Fruit fly (Drosophila melanogaster) whole organism, prepupa: ENCODE data around the gene CG10383.
A peak's percentile ranks its signal among the peaks of the same experiment; 100 is the strongest.

Source experiments
- Blimp-1 ChIP-seq: fragments of 200-800 bp; sonication (Bioruptor generic); optimal IDR thresholded peaks from 3 replicates; lab custom pipeline; 2017; ENCODE audit warnings: missing biosample characterization, missing genetic modification characterization, mild to moderate bottlenecking, moderate library complexity, missing genetic modification reagents
- CG10669 ChIP-seq: fragments of 200-800 bp; sonication (Bioruptor generic); optimal IDR thresholded peaks from 3 replicates; lab custom pipeline; 2018; ENCODE audit warnings: missing biosample characterization, mild to moderate bottlenecking, missing genetic modification characterization, moderate library complexity
- CG15336 ChIP-seq: fragments of 200-800 bp; sonication (Bioruptor generic); IDR thresholded peaks from 2 replicates; pipeline ENCODE4 v1.3.6; 2022; ENCODE audit warnings: missing biosample characterization, missing genetic modification characterization
- CG16779 ChIP-seq: fragments of 200-800 bp; sonication (Bioruptor generic); optimal IDR thresholded peaks from 3 replicates; lab custom pipeline; 2017; ENCODE audit warnings: missing biosample characterization, mild to moderate bottlenecking, missing genetic modification characterization
- CG3032 ChIP-seq: fragments of 200-800 bp; optimal IDR thresholded peaks from 2 replicates; lab custom pipeline; 2019; ENCODE audit warnings: missing biosample characterization, mild to moderate bottlenecking, missing genetic modification characterization, moderate library complexity
- CG31627 ChIP-seq: fragments of 200-800 bp; sonication (Bioruptor generic); optimal IDR thresholded peaks from 3 replicates; lab custom pipeline; 2016; ENCODE audit warnings: missing biosample characterization, missing genetic modification characterization
- CG32006 ChIP-seq: fragments of 200-800 bp; sonication (Bioruptor generic); optimal IDR thresholded peaks from 3 replicates; lab custom pipeline; 2017; ENCODE audit warnings: missing biosample characterization, mild to moderate bottlenecking, missing genetic modification characterization
- CG34406 ChIP-seq: fragments of 200-800 bp; sonication (Bioruptor generic); optimal IDR thresholded peaks from 3 replicates; lab custom pipeline; 2016; ENCODE audit warnings: missing biosample characterization, missing genetic modification characterization
- CG3919 ChIP-seq: fragments of 200-800 bp; sonication (Bioruptor generic); optimal IDR thresholded peaks from 3 replicates; lab custom pipeline; 2016; ENCODE audit warnings: missing biosample characterization, missing genetic modification characterization
- CG4318 ChIP-seq: fragments of 200-800 bp; sonication (Bioruptor generic); optimal IDR thresholded peaks from 3 replicates; lab custom pipeline; 2017; ENCODE audit warnings: missing biosample characterization, mild to moderate bottlenecking, missing genetic modification characterization
- CG6163 ChIP-seq: fragments of 200-800 bp; sonication (Bioruptor generic); IDR thresholded peaks from 3 replicates; pipeline ENCODE4 v1.3.6; 2022; ENCODE audit warnings: missing biosample characterization, missing genetic modification characterization
- CG6276 ChIP-seq: fragments of 200-800 bp; sonication (Bioruptor generic); optimal IDR thresholded peaks from 2 replicates; lab custom pipeline; 2017; ENCODE audit warnings: missing biosample characterization, mild to moderate bottlenecking, missing genetic modification characterization
- CG6792 ChIP-seq: fragments of 200-800 bp; sonication (Bioruptor generic); optimal IDR thresholded peaks from 3 replicates; lab custom pipeline; 2016; ENCODE audit warnings: missing biosample characterization, missing genetic modification characterization
- CG6808 ChIP-seq: fragments of 200-800 bp; sonication (Bioruptor generic); optimal IDR thresholded peaks from 3 replicates; lab custom pipeline; 2017; ENCODE audit warnings: missing biosample characterization, missing genetic modification characterization, mild to moderate bottlenecking, moderate library complexity, missing genetic modification reagents
- CG6854 ChIP-seq: fragments of 200-800 bp; sonication (Bioruptor generic); optimal IDR thresholded peaks from 2 replicates; lab custom pipeline; 2017; ENCODE audit warnings: missing biosample characterization, mild to moderate bottlenecking, missing genetic modification characterization
- CG7368 ChIP-seq: fragments of 200-800 bp; sonication (Bioruptor generic); optimal IDR thresholded peaks from 3 replicates; lab custom pipeline; 2016; ENCODE audit warnings: missing biosample characterization, missing genetic modification characterization
- CG8319 ChIP-seq: fragments of 200-800 bp; sonication (Bioruptor generic); optimal IDR thresholded peaks from 3 replicates; lab custom pipeline; 2016; ENCODE audit warnings: missing biosample characterization, missing genetic modification characterization
- CG8632 ChIP-seq: fragments of 200-800 bp; sonication (Bioruptor generic); optimal IDR thresholded peaks from 3 replicates; lab custom pipeline; 2016; ENCODE audit warnings: missing biosample characterization, missing genetic modification characterization
- CG9139 ChIP-seq: fragments of 200-800 bp; sonication (Bioruptor generic); optimal IDR thresholded peaks from 3 replicates; lab custom pipeline; 2017; ENCODE audit warnings: missing biosample characterization, mild to moderate bottlenecking, missing genetic modification characterization
- Eip75B ChIP-seq: fragments of 200-800 bp; sonication (Bioruptor generic); optimal IDR thresholded peaks from 3 replicates; lab custom pipeline; 2016; ENCODE audit warnings: missing biosample characterization, missing genetic modification characterization
- Eip78C ChIP-seq: fragments of 200-800 bp; sonication (Bioruptor generic); peaks from one replicate; lab custom pipeline; 2016; ENCODE audit warnings: missing biosample characterization, missing genetic modification characterization
- Ets21C ChIP-seq: fragments of 200-800 bp; sonication (Bioruptor generic); optimal IDR thresholded peaks from 3 replicates; lab custom pipeline; 2016; ENCODE audit warnings: missing biosample characterization, missing genetic modification characterization
- Gug ChIP-seq: fragments of 200-800 bp; sonication (Bioruptor generic); IDR thresholded peaks from 2 replicates; pipeline ENCODE4 v1.3.6; 2022; ENCODE audit warnings: missing biosample characterization, missing genetic modification characterization
- Hr38 ChIP-seq: sonication (Bioruptor generic); optimal IDR thresholded peaks from 2 replicates; lab custom pipeline; 2016; ENCODE audit warnings: missing biosample characterization, missing genetic modification characterization
- Hr39 ChIP-seq: fragments of 200-800 bp; sonication (Bioruptor generic); optimal IDR thresholded peaks from 2 replicates; lab custom pipeline; 2016; ENCODE audit warnings: missing biosample characterization, missing genetic modification characterization
- Hr4 ChIP-seq: fragments of 200-800 bp; sonication (Bioruptor generic); optimal IDR thresholded peaks from 3 replicates; lab custom pipeline; 2016; ENCODE audit warnings: missing biosample characterization, missing genetic modification characterization
- Lpt ChIP-seq: fragments of 200-800 bp; sonication (Bioruptor generic); optimal IDR thresholded peaks from 3 replicates; lab custom pipeline; 2016; ENCODE audit warnings: missing biosample characterization, missing genetic modification characterization
- Met ChIP-seq: fragments of 200-800 bp; sonication (Bioruptor generic); optimal IDR thresholded peaks from 3 replicates; lab custom pipeline; 2016; ENCODE audit warnings: missing biosample characterization, missing genetic modification characterization
- Sox102F ChIP-seq: fragments of 200-800 bp; sonication (Bioruptor generic); optimal IDR thresholded peaks from 2 replicates; lab custom pipeline; 2016; ENCODE audit warnings: missing biosample characterization, mild to moderate bottlenecking, missing genetic modification characterization
- Sox14 ChIP-seq: fragments of 200-800 bp; sonication (Bioruptor generic); optimal IDR thresholded peaks from 3 replicates; lab custom pipeline; 2016; ENCODE audit warnings: missing biosample characterization, missing genetic modification characterization
- Sox15 ChIP-seq: fragments of 200-800 bp; sonication (Bioruptor generic); optimal IDR thresholded peaks from 3 replicates; lab custom pipeline; 2016; ENCODE audit warnings: missing biosample characterization, missing genetic modification characterization
- achi ChIP-seq: fragments of 200-800 bp; sonication (Bioruptor generic); optimal IDR thresholded peaks from 3 replicates; lab custom pipeline; 2016; ENCODE audit warnings: missing biosample characterization, missing genetic modification characterization
- cyc ChIP-seq: fragments of 200-800 bp; sonication (Bioruptor generic); optimal IDR thresholded peaks from 3 replicates; lab custom pipeline; 2016; ENCODE audit warnings: missing biosample characterization, missing genetic modification characterization
- dsx ChIP-seq: fragments of 200-800 bp; optimal IDR thresholded peaks from 3 replicates; lab custom pipeline; 2019; ENCODE audit warnings: missing biosample characterization, mild to moderate bottlenecking, missing genetic modification characterization, moderate library complexity; ENCODE audit not compliant: poor library complexity, severe bottlenecking
- eg ChIP-seq: fragments of 200-800 bp; sonication (Bioruptor generic); IDR thresholded peaks from 3 replicates; pipeline ENCODE4 v1.3.6; 2022; ENCODE audit warnings: missing biosample characterization, missing genetic modification characterization
- esn ChIP-seq: fragments of 200-800 bp; sonication (Bioruptor generic); optimal IDR thresholded peaks from 2 replicates; lab custom pipeline; 2016; ENCODE audit warnings: missing biosample characterization, mild to moderate bottlenecking, missing genetic modification characterization, moderate library complexity
- fd85E ChIP-seq: fragments of 200-800 bp; sonication (Bioruptor generic); optimal IDR thresholded peaks from 3 replicates; lab custom pipeline; 2016; ENCODE audit warnings: missing biosample characterization, missing genetic modification characterization
- fkh ChIP-seq: fragments of 200-800 bp; sonication (Bioruptor generic); optimal IDR thresholded peaks from 3 replicates; lab custom pipeline; 2017; ENCODE audit warnings: missing biosample characterization, mild to moderate bottlenecking, missing genetic modification characterization, moderate library complexity
- lz ChIP-seq: fragments of 200-800 bp; sonication (Bioruptor generic); optimal IDR thresholded peaks from 3 replicates; lab custom pipeline; 2016; ENCODE audit warnings: missing biosample characterization, missing genetic modification characterization
- net ChIP-seq: fragments of 200-800 bp; sonication (Bioruptor generic); optimal IDR thresholded peaks from 3 replicates; lab custom pipeline; 2016; ENCODE audit warnings: missing biosample characterization, missing genetic modification characterization
- pdm3 ChIP-seq: fragments of 200-800 bp; sonication (Bioruptor generic); optimal IDR thresholded peaks from 3 replicates; lab custom pipeline; 2016; ENCODE audit warnings: missing biosample characterization, missing genetic modification characterization
- salr ChIP-seq, 2 experiments: fragments of 200-800 bp; sonication (Bioruptor generic); optimal IDR thresholded peaks; 3 replicates each; lab custom pipeline; 2016 to 2018; ENCODE audit warnings: missing biosample characterization in 2 of 2, missing genetic modification characterization in 2 of 2, mild to moderate bottlenecking in 1 of 2
- spab ChIP-seq: fragments of 200-800 bp; sonication (Bioruptor generic); optimal IDR thresholded peaks from 2 replicates; lab custom pipeline; 2017; ENCODE audit warnings: missing biosample characterization, mild to moderate bottlenecking, missing genetic modification characterization, missing genetic modification reagents
- svp ChIP-seq: fragments of 200-800 bp; sonication (Bioruptor generic); peaks from one replicate; lab custom pipeline; 2016; ENCODE audit warnings: missing biosample characterization, missing genetic modification characterization
- vri ChIP-seq: fragments of 200-800 bp; sonication (Bioruptor generic); optimal IDR thresholded peaks from 3 replicates; lab custom pipeline; 2016; ENCODE audit warnings: missing biosample characterization, mild to moderate bottlenecking, missing genetic modification characterization

CG10383 gene

dm6 chr2L:18653328-18653675, 42.1 kb downstream of the CG10383 start (continued):
- peak; percentile 83 for TF ChIP-seq pdm3 (GFP tag; lab: Kevin White, UChicago)
- peak; percentile 85 for TF ChIP-seq dsx (GFP tag; lab: Kevin White, UChicago)
- TF ChIP-seq CG6854 (GFP tag; lab: Kevin White, UChicago) = no peak
- no peak for TF ChIP-seq fkh
- TF ChIP-seq cyc (GFP tag; lab: Kevin White, UChicago) = peak; percentile 94
- peak; percentile 90 for TF ChIP-seq Ets21C (GFP tag; lab: Kevin White, UChicago)
- TF ChIP-seq salr (GFP tag; optimal IDR thresholded peaks at IDR 0.05; lab: Kevin White, UChicago) = peak; percentile 43 to 62
- peak; percentile 76 for TF ChIP-seq CG6792 (GFP tag; lab: Kevin White, UChicago)
- TF ChIP-seq fd85E (GFP tag; lab: Kevin White, UChicago) = no peak
- peak; percentile 70 for TF ChIP-seq Sox15 (GFP tag; lab: Kevin White, UChicago)
- TF ChIP-seq CG4318 (GFP tag; lab: Kevin White, UChicago) = peak; percentile 29
- TF ChIP-seq Hr38 (GFP tag; lab: Kevin White, UChicago) = no peak
- TF ChIP-seq Hr4 (GFP tag; lab: Kevin White, UChicago) = peak; percentile 63
- peak; percentile 82 for TF ChIP-seq CG34406
- peak; percentile 61 for TF ChIP-seq CG8632 (GFP tag; lab: Kevin White, UChicago)
- peak; percentile 73 for TF ChIP-seq CG7368
- TF ChIP-seq CG10669 (GFP tag; lab: Kevin White, UChicago) = peak; percentile 85
- peak; percentile 97 for TF ChIP-seq Eip78C (GFP tag; lab: Kevin White, UChicago)
- peak; percentile 48 for TF ChIP-seq CG9139 (GFP tag; lab: Kevin White, UChicago)
- peak; percentile 35; the same call in 1 of the 2 replicates for TF ChIP-seq Gug (GFP tag; lab: Robert Waterston, UW)
- peak; percentile 82 for TF ChIP-seq lz
- TF ChIP-seq Lpt = no peak

dm6 chr2L:18652663-18653327, 42.6 kb downstream of the CG10383 start, which contains the start of gene Cyp310a1:
Gene Cyp310a1, minus strand, starts transcription at chr2L:18653010.
- no peak for TF ChIP-seq Sox102F (GFP tag; lab: Kevin White, UChicago)
- no peak for TF ChIP-seq lz
- peak; percentile 90 for TF ChIP-seq Blimp-1 (GFP tag; lab: Kevin White, UChicago)
- TF ChIP-seq svp = no peak
- TF ChIP-seq Eip75B = no peak
- no peak for TF ChIP-seq Ets21C (GFP tag; lab: Kevin White, UChicago)
- TF ChIP-seq CG3032 (tag; lab: Kevin White, UChicago) = no peak
- TF ChIP-seq Met = no peak
- TF ChIP-seq CG6163 = peak; percentile 32; the same call in 1 of the 3 replicates
- TF ChIP-seq Hr39 = no peak
- TF ChIP-seq vri (GFP tag; lab: Kevin White, UChicago) = no peak
- TF ChIP-seq esn (GFP tag; lab: Kevin White, UChicago) = no peak
- no peak for TF ChIP-seq CG34406
- TF ChIP-seq Eip78C (GFP tag; lab: Kevin White, UChicago) = no peak
- TF ChIP-seq Sox14 (GFP tag; lab: Kevin White, UChicago) = no peak
- TF ChIP-seq spab (GFP tag; lab: Kevin White, UChicago) = no peak
- TF ChIP-seq CG4318 (GFP tag; lab: Kevin White, UChicago) = no peak

DNA sequence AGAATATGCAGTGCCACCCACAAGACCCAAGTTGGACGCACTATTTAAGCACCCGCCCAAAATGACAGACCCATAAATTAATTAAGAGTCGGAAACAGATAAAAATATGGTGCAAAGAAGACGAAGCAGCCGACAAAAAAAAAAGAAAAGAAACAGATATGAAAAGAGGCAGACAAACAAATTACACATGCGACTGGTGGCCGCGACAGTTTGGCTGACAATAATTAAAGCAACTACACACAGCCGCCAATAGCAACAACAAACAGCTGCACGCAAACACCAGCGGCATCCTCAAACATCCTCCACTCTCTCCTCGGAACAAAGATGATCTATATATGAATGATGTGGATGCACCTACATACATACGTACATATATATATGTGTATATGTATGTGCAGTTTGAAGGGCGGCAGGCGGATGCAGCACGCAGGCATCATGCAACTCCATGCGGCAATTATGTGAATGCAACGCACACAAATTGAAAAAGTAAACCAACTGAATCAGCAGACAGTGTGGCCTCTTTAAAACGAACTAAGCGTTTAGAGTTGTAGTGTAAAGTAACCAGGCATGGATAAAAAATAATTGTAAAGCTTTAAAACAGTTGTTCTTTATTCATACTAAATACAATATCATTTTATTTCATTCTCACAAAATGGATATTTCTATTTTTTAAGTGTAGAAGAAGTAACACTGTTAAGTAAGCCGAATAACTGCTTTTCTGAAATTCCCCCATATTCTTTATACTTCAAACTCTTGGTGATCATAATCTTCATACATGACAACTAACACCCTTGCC, 47.3 kb downstream of the CG10383 start:
- TF ChIP-seq Met (peak; percentile 78), esn (GFP tag; lab: Kevin White, UChicago) (peak; percentile 82), CG32006 (GFP tag; lab: Kevin White, UChicago) (peak; percentile 65), eg (no peak), CG31627 (GFP tag; lab: Kevin White, UChicago) (peak; percentile 68), cyc (GFP tag; lab: Kevin White, UChicago) (peak; percentile 53), CG3919 (GFP tag; lab: Kevin White, UChicago) (peak; percentile 56), CG6276 (GFP tag; lab: Kevin White, UChicago) (no peak), lz (peak; percentile 69), dsx (GFP tag; lab: Kevin White, UChicago) (peak; percentile 65), CG3032 (tag; lab: Kevin White, UChicago) (peak; percentile 11), Ets21C (GFP tag; lab: Kevin White, UChicago) (peak; percentile 44), CG15336 (GFP tag; lab: Robert Waterston, UW) (peak; percentile 64), CG8319 (GFP tag; lab: Kevin White, UChicago) (no peak), net (GFP tag; lab: Kevin White, UChicago) (peak; percentile 47), CG16779 (tag; lab: Kevin White, UChicago) (no peak), CG6808 (no peak), achi (peak; percentile 64), CG7368 (peak; percentile 35), Eip78C (GFP tag; lab: Kevin White, UChicago) (peak; percentile 91)
